Fruit fly (Drosophila melanogaster) whole organism: Measurements from ENCODE around the gene Josd.

Experiments used
- CG8478 ChIP-seq: fragments of >200 bp; optimal IDR thresholded peaks from 2 replicates; lab custom pipeline; 2018; ENCODE audit warnings: inconsistent platforms
- pan ChIP-seq: fragments of >200 bp; optimal IDR thresholded peaks from 2 replicates; lab custom pipeline; 2017

dm6 chrX:6287842-6288241 is 26.9 kb downstream of the Josd start, which contains the start of the genes Top3beta and wuho:
- TF ChIP-seq pan (lab: Kevin White, UChicago) (no peak), CG8478 (no peak)
